Fruit fly (Drosophila melanogaster) whole organism, wandering third instar larva: ENCODE results near the gene Tpc1.
A peak's percentile ranks its signal among the peaks of the same experiment; 100 is the strongest.

ENCODE experiments used
- CG32264 ChIP-seq: fragments of 200-800 bp; sonication (Bioruptor generic); optimal IDR thresholded peaks from 2 replicates; lab custom pipeline; 2016; ENCODE audit warnings: missing biosample characterization, missing genetic modification characterization
- CrebA ChIP-seq: fragments of 200-800 bp; sonication (Bioruptor generic); optimal IDR thresholded peaks from 2 replicates; lab custom pipeline; 2016; ENCODE audit warnings: missing biosample characterization, mild to moderate bottlenecking, missing genetic modification characterization, borderline replicate concordance
- GATAd ChIP-seq: sonication (Bioruptor generic); optimal IDR thresholded peaks from 2 replicates; lab custom pipeline; 2016; ENCODE audit warnings: missing biosample characterization, missing genetic modification characterization
- HLH106 ChIP-seq: fragments of 200-800 bp; optimal IDR thresholded peaks from 3 replicates; lab custom pipeline; 2019; ENCODE audit warnings: missing biosample characterization, mild to moderate bottlenecking, missing genetic modification characterization, moderate library complexity
- Hr78 ChIP-seq: fragments of >200 bp; optimal IDR thresholded peaks from 2 replicates; lab custom pipeline; 2017; ENCODE audit warnings: missing biosample characterization, missing genetic modification characterization
- Hr83 ChIP-seq: fragments of 200-300 bp; sonication (Bioruptor generic); optimal IDR thresholded peaks from 2 replicates; lab custom pipeline; 2016; ENCODE audit warnings: missing biosample characterization, mild to moderate bottlenecking, missing genetic modification characterization, moderate library complexity; ENCODE audit not compliant: poor library complexity, severe bottlenecking
- Mio ChIP-seq: sonication (Bioruptor generic); optimal IDR thresholded peaks from 2 replicates; lab custom pipeline; 2016; ENCODE audit warnings: missing biosample characterization, missing genetic modification characterization
- Myc ChIP-seq: fragments of >200 bp; optimal IDR thresholded peaks from 2 replicates; lab custom pipeline; 2017
- N ChIP-seq: fragments of >200 bp; optimal IDR thresholded peaks from 2 replicates; lab custom pipeline; 2018; ENCODE audit warnings: missing biosample characterization, missing external identifiers, missing genetic modification characterization
- OdsH ChIP-seq: fragments of 200-800 bp; sonication (Bioruptor generic); optimal IDR thresholded peaks from 2 replicates; lab custom pipeline; 2016; ENCODE audit warnings: missing biosample characterization, mild to moderate bottlenecking, missing genetic modification characterization
- Rel ChIP-seq, 2 experiments: fragments of 200-800 bp; sonication (Bioruptor generic) in 1 of 2; optimal IDR thresholded peaks; 2 replicates in 1 of 2; 3 replicates in 1 of 2; lab custom pipeline; 2016 to 2019; ENCODE audit warnings: mild to moderate bottlenecking in 2 of 2, missing biosample characterization in 2 of 2, missing genetic modification characterization in 2 of 2, moderate library complexity in 1 of 2
- Sp1 ChIP-seq: fragments of 200-800 bp; sonication (Bioruptor generic); optimal IDR thresholded peaks from 3 replicates; lab custom pipeline; 2019; ENCODE audit warnings: missing biosample characterization, mild to moderate bottlenecking, missing genetic modification characterization, moderate library complexity
- br ChIP-seq: fragments of 200-800 bp; sonication (Bioruptor generic); optimal IDR thresholded peaks from 2 replicates; lab custom pipeline; 2016; ENCODE audit warnings: missing biosample characterization, missing genetic modification characterization
- brk ChIP-seq: fragments of 200-800 bp; sonication (Bioruptor generic); optimal IDR thresholded peaks from 2 replicates; lab custom pipeline; 2016; ENCODE audit warnings: missing biosample characterization, mild to moderate bottlenecking, missing genetic modification characterization
- dmrt93B ChIP-seq: fragments of 200-800 bp; sonication (Bioruptor generic); optimal IDR thresholded peaks from 2 replicates; lab custom pipeline; 2018; ENCODE audit warnings: missing biosample characterization, mild to moderate bottlenecking, missing genetic modification characterization
- dsf ChIP-seq: sonication (Bioruptor generic); optimal IDR thresholded peaks from 2 replicates; lab custom pipeline; 2016; ENCODE audit warnings: missing biosample characterization, missing genetic modification characterization, borderline replicate concordance
- ey ChIP-seq: fragments of 200-800 bp; sonication (Bioruptor generic); optimal IDR thresholded peaks from 2 replicates; lab custom pipeline; 2016; ENCODE audit warnings: missing biosample characterization, missing genetic modification characterization
- foxo ChIP-seq, 2 experiments: fragments of 200-800 bp; sonication (Bioruptor generic); optimal IDR thresholded peaks; 2 replicates in 1 of 2; 3 replicates in 1 of 2; lab custom pipeline; 2016 to 2017; ENCODE audit warnings: missing biosample characterization in 2 of 2, missing genetic modification characterization in 2 of 2
- h ChIP-seq: fragments of 200-800 bp; sonication (Bioruptor generic); optimal IDR thresholded peaks from 3 replicates; lab custom pipeline; 2016; ENCODE audit warnings: missing biosample characterization, mild to moderate bottlenecking, missing genetic modification characterization
- jim ChIP-seq: fragments of 175-275, 200-325 bp; sonication (Bioruptor generic); optimal IDR thresholded peaks from 2 replicates; lab custom pipeline; 2016; ENCODE audit warnings: missing biosample characterization, mild to moderate bottlenecking, missing genetic modification characterization
- lola ChIP-seq: fragments of >200 bp; optimal IDR thresholded peaks from 2 replicates; lab custom pipeline; 2017; ENCODE audit warnings: missing biosample characterization, missing genetic modification characterization
- pan ChIP-seq: fragments of >200 bp; optimal IDR thresholded peaks from 2 replicates; lab custom pipeline; 2017
- psq ChIP-seq: fragments of 200-800 bp; sonication (Bioruptor generic); optimal IDR thresholded peaks from 3 replicates; lab custom pipeline; 2017; ENCODE audit warnings: missing biosample characterization, mild to moderate bottlenecking, missing genetic modification characterization, moderate library complexity
- sage ChIP-seq: fragments of 200-800 bp; sonication (Bioruptor generic); optimal IDR thresholded peaks from 2 replicates; lab custom pipeline; 2016; ENCODE audit warnings: missing biosample characterization, mild to moderate bottlenecking, missing genetic modification characterization
- sv ChIP-seq: fragments of 200-800 bp; sonication (Bioruptor generic); optimal IDR thresholded peaks from 3 replicates; lab custom pipeline; 2016; ENCODE audit warnings: missing biosample characterization, missing genetic modification characterization
- tai ChIP-seq: sonication (Bioruptor generic); optimal IDR thresholded peaks from 2 replicates; lab custom pipeline; 2016; ENCODE audit warnings: missing biosample characterization, missing genetic modification characterization
- woc ChIP-seq: sonication (Bioruptor generic); optimal IDR thresholded peaks from 2 replicates; lab custom pipeline; 2016; ENCODE audit warnings: missing biosample characterization, mild to moderate bottlenecking, missing genetic modification characterization

Tpc1 gene

dm6 chr3R:10885422-10886081 is 3.6 kb upstream of the Tpc1 start, which contains the start of gene Leash:
Gene Leash, plus strand, starts transcription at chr3R:10885540.
- no peak for TF ChIP-seq HLH106 (tag; lab: Kevin White, UChicago)
- TF ChIP-seq foxo (GFP tag; optimal IDR thresholded peaks at IDR 0.05; lab: Kevin White, UChicago) = no peak
- TF ChIP-seq brk = no peak
- peak; percentile 10 for TF ChIP-seq Sp1 (GFP tag; lab: Kevin White, UChicago)
- TF ChIP-seq CrebA (GFP tag; lab: Kevin White, UChicago) = no peak
- peak; percentile 13 for TF ChIP-seq OdsH (GFP tag; lab: Kevin White, UChicago)
- TF ChIP-seq dmrt93B (GFP tag; lab: Kevin White, UChicago) = no peak

- no peak for TF ChIP-seq Rel (GFP tag; optimal IDR thresholded peaks at IDR 0.05; lab: Kevin White, UChicago)
- peak; percentile 97 for TF ChIP-seq Rel (tag; optimal IDR thresholded peaks at IDR 0.05; lab: Kevin White, UChicago)
- TF ChIP-seq tai (GFP tag; lab: Kevin White, UChicago) = no peak
- TF ChIP-seq psq (GFP tag; lab: Kevin White, UChicago) = no peak
- TF ChIP-seq Hr83 = no peak
- no peak for TF ChIP-seq pan (lab: Kevin White, UChicago)
- TF ChIP-seq br (GFP tag; lab: Kevin White, UChicago) = no peak
- TF ChIP-seq, all 38 proteins: peak for 1
These were observed 2.9 kb upstream of the Tpc1 start, which contains the start of gene CG14696 for dm6 chr3R:10884678-10885421. Gene CG14696, minus strand, starts transcription at chr3R:10885001.

dm6 chr3R:10884031-10884677 is 2.2 kb upstream of the Tpc1 start:
- TF ChIP-seq Myc (lab: Kevin White, UChicago) (no peak), Mio (GFP tag; lab: Kevin White, UChicago) (no peak), sv (peak; percentile 0), foxo (GFP tag; optimal IDR thresholded peaks at IDR 0.05; lab: Kevin White, UChicago) (peak in 1 of 2 experiments; percentile 20), h (GFP tag; lab: Kevin White, UChicago) (peak; percentile 18), OdsH (GFP tag; lab: Kevin White, UChicago) (no peak)

- TF ChIP-seq sage (GFP tag; lab: Kevin White, UChicago) (no peak), br (GFP tag; lab: Kevin White, UChicago) (no peak), Hr83 (no peak), ey (GFP tag; lab: Kevin White, UChicago) (no peak), jim (no peak), dmrt93B (GFP tag; lab: Kevin White, UChicago) (no peak), lola (GFP tag; lab: Kevin White, UChicago) (no peak), foxo (GFP tag; optimal IDR thresholded peaks at IDR 0.05; lab: Kevin White, UChicago) (no peak), woc (GFP tag; lab: Kevin White, UChicago) (no peak), psq (GFP tag; lab: Kevin White, UChicago) (no peak), N (no peak), CrebA (GFP tag; lab: Kevin White, UChicago) (no peak)
These were observed 2.8 kb downstream of the Tpc1 start, which contains the start of gene CG14695 for dm6 chr3R:10879219-10879618. Gene CG14695, minus strand, starts transcription at chr3R:10879319.

dm6 chr3R:10878628-10879027 is 3.4 kb downstream of the Tpc1 start:
- TF ChIP-seq CG32264 (GFP tag; lab: Kevin White, UChicago) = no peak
- no peak for TF ChIP-seq GATAd (GFP tag; lab: Kevin White, UChicago)
- TF ChIP-seq woc (GFP tag; lab: Kevin White, UChicago) = no peak
- TF ChIP-seq Myc (lab: Kevin White, UChicago) = no peak
- TF ChIP-seq dsf (GFP tag; lab: Kevin White, UChicago) = no peak
- no peak for TF ChIP-seq OdsH (GFP tag; lab: Kevin White, UChicago)
- no peak for TF ChIP-seq Hr78 (GFP tag; lab: Kevin White, UChicago)
- TF ChIP-seq N = no peak
- TF ChIP-seq ey (GFP tag; lab: Kevin White, UChicago) = no peak
- no peak for TF ChIP-seq jim
- TF ChIP-seq dmrt93B (GFP tag; lab: Kevin White, UChicago) = no peak
- no peak for TF ChIP-seq Hr83
- TF ChIP-seq, all 38 proteins: peak for 0
